1 fruit fly cellular context compared by ENCODE assay signal in the genomic region with DNA sequence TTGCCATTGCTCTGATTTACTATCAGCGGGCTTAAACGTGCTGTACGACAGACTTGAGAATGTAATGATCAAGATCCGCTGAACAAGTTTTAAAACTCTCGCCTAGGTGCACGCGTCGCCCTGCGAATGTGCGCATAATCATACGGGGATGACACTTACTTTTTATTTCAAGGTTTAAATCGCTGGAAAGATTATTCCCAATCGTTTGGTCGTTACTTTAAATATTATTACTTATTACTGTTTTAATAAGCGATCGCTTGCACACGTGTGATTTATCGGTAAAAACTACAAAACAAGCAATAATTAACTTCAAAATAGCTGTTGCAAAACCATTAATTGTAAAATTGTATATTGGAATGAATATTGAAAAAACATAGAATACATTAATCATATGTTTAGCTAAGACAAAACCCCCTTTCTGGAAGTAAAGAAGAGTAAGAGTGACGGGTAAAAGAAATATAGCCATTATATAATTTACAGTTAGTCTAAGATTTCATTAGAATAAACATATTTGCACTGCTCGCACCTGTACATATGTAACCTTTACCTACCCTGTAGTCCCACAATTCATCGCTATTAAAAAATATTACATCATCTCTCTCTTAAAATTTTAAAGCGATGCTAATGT.
A peak's percentile ranks its signal among the peaks of the same experiment; 100 is the strongest.
TF ChIP-seq lines count a peak whose summit lies in the region.

DhpD (minus strand) TSS at position 102 of the 628 bp plus-strand sequence.

TF ChIP-seq in whole organism, embryonic, 481 proteins besides CTCF, POLR2A, EP300 and RAD21 (continued from another document and continues in another):
- no peak for TF ChIP-seq sens-2 (GFP tag; IDR thresholded peaks at IDR 0.05; lab: Robert Waterston, UW)
- TF ChIP-seq NfI (GFP tag; optimal IDR thresholded peaks at IDR 0.05; lab: Kevin White, UChicago) = peak; percentile 71
- no peak for TF ChIP-seq crol (GFP tag; IDR thresholded peaks at IDR 0.05; lab: Robert Waterston, UW)
- no peak for TF ChIP-seq CG8290 (GFP tag; optimal IDR thresholded peaks at IDR 0.05; lab: Kevin White, UChicago)
- peak in 1 of 2 experiments; percentile 83 for TF ChIP-seq CG8290 (tag; optimal IDR thresholded peaks at IDR 0.05; lab: Kevin White, UChicago)
- no peak for TF ChIP-seq sna (GFP tag; IDR thresholded peaks at IDR 0.05; lab: Robert Waterston, UW; ENCODE audit: partially characterized antibody)
- peak; percentile 53 for TF ChIP-seq CG6254 (GFP tag; optimal IDR thresholded peaks at IDR 0.05; lab: Kevin White, UChicago)
- TF ChIP-seq tx (GFP tag; optimal IDR thresholded peaks at IDR 0.05; lab: Kevin White, UChicago) = no peak
- TF ChIP-seq CHES-1-like (GFP tag; optimal IDR thresholded peaks at IDR 0.05; lab: Kevin White, UChicago) = peak; percentile 45
- peak; percentile 46; the same call in 1 of the 3 replicates for TF ChIP-seq CG11093 (GFP tag; IDR thresholded peaks at IDR 0.05; lab: Robert Waterston, UW)
- TF ChIP-seq lov (optimal IDR thresholded peaks at IDR 0.05; lab: Kevin White, UChicago) = no peak
- peak; percentile 78; the same call in 2 of the 3 replicates for TF ChIP-seq lov (GFP tag; IDR thresholded peaks at IDR 0.05; lab: Robert Waterston, UW)
- peak; percentile 53 for TF ChIP-seq CG10543 (GFP tag; optimal IDR thresholded peaks at IDR 0.05; lab: Kevin White, UChicago)
- TF ChIP-seq stwl (tag; optimal IDR thresholded peaks at IDR 0.05; lab: Kevin White, UChicago) = peak; percentile 15
- TF ChIP-seq bigmax (GFP tag; optimal IDR thresholded peaks at IDR 0.05; lab: Kevin White, UChicago) = no peak
- TF ChIP-seq Dll (GFP tag; IDR thresholded peaks at IDR 0.05; lab: Robert Waterston, UW; ENCODE audit: partially characterized antibody) = no peak
- TF ChIP-seq ase (GFP tag; IDR thresholded peaks at IDR 0.05; lab: Robert Waterston, UW) = peak; percentile 61; the same call in 2 of the 3 replicates
- peak; percentile 67 for TF ChIP-seq unpg (GFP tag; optimal IDR thresholded peaks at IDR 0.05; lab: Kevin White, UChicago)
- peak; percentile 87 for TF ChIP-seq Dbx (GFP tag; IDR thresholded peaks at IDR 0.05; lab: Robert Waterston, UW)
- peak; percentile 43; the same call in 2 of the 3 replicates for TF ChIP-seq Mrtf (GFP tag; IDR thresholded peaks at IDR 0.05; lab: Robert Waterston, UW)
- no peak for TF ChIP-seq scrt (GFP tag; optimal IDR thresholded peaks at IDR 0.05; lab: Kevin White, UChicago)
- no peak for TF ChIP-seq CG1529 (GFP tag; optimal IDR thresholded peaks at IDR 0.05; lab: Kevin White, UChicago)
- TF ChIP-seq Bdp1 (GFP tag; optimal IDR thresholded peaks at IDR 0.05; lab: Kevin White, UChicago) = no peak
- peak; percentile 60; the same call in 1 of the 2 replicates for TF ChIP-seq wdn (GFP tag; IDR thresholded peaks at IDR 0.05; lab: Robert Waterston, UW)
- peak; percentile 57 for TF ChIP-seq pho (GFP tag; optimal IDR thresholded peaks at IDR 0.05; lab: Kevin White, UChicago)
- TF ChIP-seq Kr (GFP tag; optimal IDR thresholded peaks at IDR 0.05; lab: Kevin White, UChicago) = no peak
- TF ChIP-seq CG2116 (GFP tag; optimal IDR thresholded peaks at IDR 0.05; lab: Kevin White, UChicago) = no peak
- TF ChIP-seq odd (GFP tag; optimal IDR thresholded peaks at IDR 0.05; lab: Kevin White, UChicago) = no peak
- TF ChIP-seq so (GFP tag; IDR thresholded peaks at IDR 0.05; lab: Robert Waterston, UW) = no peak
- TF ChIP-seq eve (GFP tag; optimal IDR thresholded peaks at IDR 0.05; lab: Kevin White, UChicago) = no peak
- peak; percentile 78 for TF ChIP-seq CG17361 (GFP tag; IDR thresholded peaks at IDR 0.05; lab: Robert Waterston, UW)
- peak; percentile 93 for TF ChIP-seq HLH4C (GFP tag; IDR thresholded peaks at IDR 0.05; lab: Robert Waterston, UW; ENCODE audit: partially characterized antibody)
- TF ChIP-seq GATAe (GFP tag; conservative IDR thresholded peaks at IDR 0.05; lab: Robert Waterston, UW) = no peak; the same call in 1 of the 2 replicates
- TF ChIP-seq CG13296 (GFP tag; optimal IDR thresholded peaks at IDR 0.05; lab: Kevin White, UChicago) = peak; percentile 70
- TF ChIP-seq sens (GFP tag; lab: Kevin White, UChicago) = peak; percentile 87
- TF ChIP-seq crp (GFP tag; optimal IDR thresholded peaks at IDR 0.05; lab: Kevin White, UChicago) = peak in 1 of 2 experiments; percentile 78
- TF ChIP-seq inv (GFP tag; IDR thresholded peaks at IDR 0.05; lab: Robert Waterston, UW; ENCODE audit: partially characterized antibody) = peak; percentile 91
- TF ChIP-seq CG10565 (GFP tag; optimal IDR thresholded peaks at IDR 0.05; lab: Kevin White, UChicago) = no peak
- TF ChIP-seq Bteb2 (GFP tag; optimal IDR thresholded peaks at IDR 0.05; lab: Kevin White, UChicago) = peak; percentile 56
- no peak for TF ChIP-seq Nf-YB (GFP tag; optimal IDR thresholded peaks at IDR 0.05; lab: Kevin White, UChicago)
- TF ChIP-seq gcm (GFP tag; optimal IDR thresholded peaks at IDR 0.05; lab: Kevin White, UChicago) = no peak
- TF ChIP-seq CG12299 (tag; optimal IDR thresholded peaks at IDR 0.05; lab: Kevin White, UChicago) = peak; percentile 48
- TF ChIP-seq CG7372 (GFP tag; IDR thresholded peaks at IDR 0.05; lab: Robert Waterston, UW) = peak; percentile 48; the same call in 1 of the 2 replicates
- no peak for TF ChIP-seq Doc3 (GFP tag; IDR thresholded peaks at IDR 0.05; lab: Robert Waterston, UW; ENCODE audit: partially characterized antibody)
- no peak for TF ChIP-seq crc (GFP tag; optimal IDR thresholded peaks at IDR 0.05; lab: Kevin White, UChicago)
- peak; percentile 76 for TF ChIP-seq CG1024 (GFP tag; IDR thresholded peaks at IDR 0.05; lab: Robert Waterston, UW)
- peak; percentile 28 to 65 for TF ChIP-seq Hr51 (GFP tag; optimal IDR thresholded peaks at IDR 0.05; lab: Kevin White, UChicago)
- peak; percentile 37 for TF ChIP-seq pzg (GFP tag; optimal IDR thresholded peaks at IDR 0.05; lab: Kevin White, UChicago)
- peak; percentile 88 for TF ChIP-seq row (GFP tag; IDR thresholded peaks at IDR 0.05; lab: Robert Waterston, UW)
- TF ChIP-seq CG13424 (tag; optimal IDR thresholded peaks at IDR 0.05; lab: Kevin White, UChicago) = peak; percentile 76
- TF ChIP-seq fd3F (GFP tag; optimal IDR thresholded peaks at IDR 0.05; lab: Kevin White, UChicago) = peak; percentile 55
- TF ChIP-seq Side (GFP tag; optimal IDR thresholded peaks at IDR 0.05; lab: Kevin White, UChicago) = no peak
- peak; percentile 72 for TF ChIP-seq E2f2 (GFP tag; IDR thresholded peaks at IDR 0.05; lab: Robert Waterston, UW)
- peak; percentile 78 for TF ChIP-seq bcd (GFP tag; optimal IDR thresholded peaks at IDR 0.05; lab: Kevin White, UChicago)
- no peak for TF ChIP-seq dmrt99B (tag; optimal IDR thresholded peaks at IDR 0.05; lab: Kevin White, UChicago)
- peak; percentile 75 for TF ChIP-seq Fer1 (GFP tag; optimal IDR thresholded peaks at IDR 0.05; lab: Kevin White, UChicago)
- TF ChIP-seq CG15011 (GFP tag; optimal IDR thresholded peaks at IDR 0.05; lab: Kevin White, UChicago) = peak; percentile 51
- peak; percentile 79 for TF ChIP-seq caup (GFP tag; optimal IDR thresholded peaks at IDR 0.05; lab: Kevin White, UChicago; ENCODE audit: severe bottlenecking)
- peak in 1 of 2 experiments; percentile 56 for TF ChIP-seq Eip74EF (GFP tag; optimal IDR thresholded peaks at IDR 0.05; lab: Kevin White, UChicago)
- TF ChIP-seq CG30403 (GFP tag; optimal IDR thresholded peaks at IDR 0.05; lab: Kevin White, UChicago) = peak; percentile 75
- peak; percentile 32; the same call in 1 of the 3 replicates for TF ChIP-seq CG6175 (GFP tag; IDR thresholded peaks at IDR 0.05; lab: Robert Waterston, UW)
- peak; percentile 63 for TF ChIP-seq D19B (GFP tag; optimal IDR thresholded peaks at IDR 0.05; lab: Kevin White, UChicago)
- peak; percentile 6 for TF ChIP-seq CG8359 (GFP tag; optimal IDR thresholded peaks at IDR 0.05; lab: Kevin White, UChicago; ENCODE audit: borderline replicate concordance)
- TF ChIP-seq CG6654 (GFP tag; optimal IDR thresholded peaks at IDR 0.05; lab: Kevin White, UChicago) = peak; percentile 39
- TF ChIP-seq CG13624 (GFP tag; optimal IDR thresholded peaks at IDR 0.05; lab: Kevin White, UChicago) = peak; percentile 51
- TF ChIP-seq gt (GFP tag; IDR thresholded peaks at IDR 0.05; lab: Robert Waterston, UW) = no peak
- peak in 1 of 3 experiments; percentile 5 for TF ChIP-seq lola (GFP tag; optimal IDR thresholded peaks at IDR 0.05; lab: Kevin White, UChicago)
- TF ChIP-seq Hand (GFP tag; optimal IDR thresholded peaks at IDR 0.05; lab: Kevin White, UChicago) = no peak
- no peak for TF ChIP-seq yki (optimal IDR thresholded peaks at IDR 0.05; lab: Kevin White, UChicago)
- peak; percentile 68 for TF ChIP-seq Xbp1 (GFP tag; optimal IDR thresholded peaks at IDR 0.05; lab: Kevin White, UChicago)
- TF ChIP-seq CG15269 (tag; optimal IDR thresholded peaks at IDR 0.05; lab: Kevin White, UChicago) = peak; percentile 75
- peak; percentile 95 for TF ChIP-seq tna (GFP tag; IDR thresholded peaks at IDR 0.05; lab: Robert Waterston, UW; ENCODE audit: partially characterized antibody)
- peak; percentile 66 for TF ChIP-seq CG1603 (tag; optimal IDR thresholded peaks at IDR 0.05; lab: Kevin White, UChicago)
- TF ChIP-seq CG14710 (tag; optimal IDR thresholded peaks at IDR 0.05; lab: Kevin White, UChicago) = peak; percentile 66
- peak; percentile 83; the same call in 2 of the 3 replicates for TF ChIP-seq ci (GFP tag; IDR thresholded peaks at IDR 0.05; lab: Robert Waterston, UW)
- TF ChIP-seq CG4730 (GFP tag; IDR thresholded peaks at IDR 0.05; lab: Robert Waterston, UW) = peak; percentile 36; the same call in 1 of the 2 replicates
- TF ChIP-seq nerfin-1 (tag; optimal IDR thresholded peaks at IDR 0.05; lab: Kevin White, UChicago) = no peak
- peak; percentile 63 for TF ChIP-seq CG7786 (GFP tag; optimal IDR thresholded peaks at IDR 0.05; lab: Kevin White, UChicago)
- peak; percentile 74 for TF ChIP-seq zfh2 (GFP tag; optimal IDR thresholded peaks at IDR 0.05; lab: Kevin White, UChicago)
- TF ChIP-seq sob (GFP tag; IDR thresholded peaks at IDR 0.05; lab: Robert Waterston, UW) = peak; percentile 76
- no peak for TF ChIP-seq tup (GFP tag; optimal IDR thresholded peaks at IDR 0.05; lab: Kevin White, UChicago)
- TF ChIP-seq dmrt11E (tag; optimal IDR thresholded peaks at IDR 0.05; lab: Kevin White, UChicago) = no peak
- no peak for TF ChIP-seq salm (tag; optimal IDR thresholded peaks at IDR 0.05; lab: Kevin White, UChicago)
- peak; percentile 67 for TF ChIP-seq CG15514 (GFP tag; optimal IDR thresholded peaks at IDR 0.05; lab: Kevin White, UChicago)
- TF ChIP-seq Ets65A (GFP tag; lab: Kevin White, UChicago) = peak; percentile 78
- TF ChIP-seq HmgD (GFP tag; optimal IDR thresholded peaks at IDR 0.05; lab: Kevin White, UChicago) = no peak
- TF ChIP-seq CG8944 (GFP tag; optimal IDR thresholded peaks at IDR 0.05; lab: Kevin White, UChicago) = peak; percentile 29
- peak; percentile 45 for TF ChIP-seq CG10654 (GFP tag; optimal IDR thresholded peaks at IDR 0.05; lab: Kevin White, UChicago)
- TF ChIP-seq CG43689 (GFP tag; IDR thresholded peaks at IDR 0.05; lab: Robert Waterston, UW) = peak; percentile 51; the same call in 1 of the 2 replicates
- peak; percentile 93 for TF ChIP-seq hb (GFP tag; IDR thresholded peaks at IDR 0.05; lab: Robert Waterston, UW; ENCODE audit: partially characterized antibody)
- TF ChIP-seq CG15601 (tag; optimal IDR thresholded peaks at IDR 0.05; lab: Kevin White, UChicago) = no peak
- TF ChIP-seq CG2129 (GFP tag; IDR thresholded peaks at IDR 0.05; lab: Robert Waterston, UW; ENCODE audit: partially characterized antibody) = no peak
- peak; percentile 53; the same call in 1 of the 2 replicates for TF ChIP-seq CG4404 (GFP tag; IDR thresholded peaks at IDR 0.05; lab: Robert Waterston, UW)
- peak; percentile 66; the same call in 1 of the 3 replicates for TF ChIP-seq H15 (GFP tag; IDR thresholded peaks at IDR 0.05; lab: Robert Waterston, UW)
- TF ChIP-seq Jarid2 (GFP tag; optimal IDR thresholded peaks at IDR 0.05; lab: Kevin White, UChicago) = no peak
- peak; percentile 9 for TF ChIP-seq CG9437 (GFP tag; optimal IDR thresholded peaks at IDR 0.05; lab: Kevin White, UChicago)
- TF ChIP-seq en (GFP tag; optimal IDR thresholded peaks at IDR 0.05; lab: Kevin White, UChicago) = no peak
- TF ChIP-seq NC2α (GFP tag; optimal IDR thresholded peaks at IDR 0.05; lab: Kevin White, UChicago) = no peak
- TF ChIP-seq emc (GFP tag; optimal IDR thresholded peaks at IDR 0.05; lab: Kevin White, UChicago) = peak; percentile 27
- no peak for TF ChIP-seq Elba2 (GFP tag; optimal IDR thresholded peaks at IDR 0.05; lab: Kevin White, UChicago)
- peak; percentile 74 for TF ChIP-seq Rx (GFP tag; IDR thresholded peaks at IDR 0.05; lab: Robert Waterston, UW)
- peak; percentile 68 for TF ChIP-seq CG13287 (GFP tag; IDR thresholded peaks at IDR 0.05; lab: Robert Waterston, UW; ENCODE audit: partially characterized antibody)
- no peak for TF ChIP-seq Optix (GFP tag; IDR thresholded peaks at IDR 0.05; lab: Robert Waterston, UW)
- peak; percentile 61 for TF ChIP-seq CG12942 (GFP tag; optimal IDR thresholded peaks at IDR 0.05; lab: Kevin White, UChicago)
- TF ChIP-seq CG34376 (GFP tag; optimal IDR thresholded peaks at IDR 0.05; lab: Kevin White, UChicago) = peak; percentile 56
- peak; percentile 54 for TF ChIP-seq Ets97D (GFP tag; optimal IDR thresholded peaks at IDR 0.05; lab: Kevin White, UChicago)
- TF ChIP-seq CG18476 (GFP tag; optimal IDR thresholded peaks at IDR 0.05; lab: Kevin White, UChicago) = peak; percentile 50
- peak; percentile 75 for TF ChIP-seq Meics (GFP tag; optimal IDR thresholded peaks at IDR 0.05; lab: Kevin White, UChicago)
- peak; percentile 2 for TF ChIP-seq MESR4 (GFP tag; optimal IDR thresholded peaks at IDR 0.05; lab: Kevin White, UChicago)
- no peak for TF ChIP-seq toy (GFP tag; IDR thresholded peaks at IDR 0.05; lab: Robert Waterston, UW)
- no peak for TF ChIP-seq cg (GFP tag; optimal IDR thresholded peaks at IDR 0.05; lab: Kevin White, UChicago)
- peak; percentile 47 for TF ChIP-seq CG10979 (tag; optimal IDR thresholded peaks at IDR 0.05; lab: Kevin White, UChicago)
- TF ChIP-seq zen2 (GFP tag; IDR thresholded peaks at IDR 0.05; lab: Robert Waterston, UW; ENCODE audit: partially characterized antibody) = no peak
- no peak for TF ChIP-seq cad (GFP tag; optimal IDR thresholded peaks at IDR 0.05; lab: Kevin White, UChicago)
- peak; percentile 61 for TF ChIP-seq HLH54F (GFP tag; optimal IDR thresholded peaks at IDR 0.05; lab: Kevin White, UChicago)
- no peak for TF ChIP-seq gfzf (GFP tag; optimal IDR thresholded peaks at IDR 0.05; lab: Kevin White, UChicago)
- TF ChIP-seq CG31224 (GFP tag; IDR thresholded peaks at IDR 0.05; lab: Robert Waterston, UW) = peak; percentile 48; the same call in 1 of the 2 replicates
- peak; percentile 90; the same call in 1 of the 2 replicates for TF ChIP-seq amos (GFP tag; IDR thresholded peaks at IDR 0.05; lab: Robert Waterston, UW; ENCODE audit: partially characterized antibody)
- TF ChIP-seq CG6272 (GFP tag; IDR thresholded peaks at IDR 0.05; lab: Robert Waterston, UW) = peak; percentile 67; the same call in 1 of the 2 replicates
- TF ChIP-seq fru (optimal IDR thresholded peaks at IDR 0.05; lab: Kevin White, UChicago) = no peak
